Fruit fly (Drosophila melanogaster) whole organism, embryonic: Measurements from ENCODE around the gene Wnt6.

ENCODE experiments used
- ATbp ChIP-seq: fragments of 200-800 bp; sonication (Bioruptor generic); optimal IDR thresholded peaks from 2 replicates; lab custom pipeline; 2017; ENCODE audit warnings: missing biosample characterization, mild to moderate bottlenecking, missing genetic modification characterization, missing genetic modification reagents
- CG10543 ChIP-seq: fragments of 200-800 bp; sonication (Bioruptor generic); optimal IDR thresholded peaks from 3 replicates; lab custom pipeline; 2017; ENCODE audit warnings: missing biosample characterization, mild to moderate bottlenecking, missing genetic modification characterization, moderate library complexity
- CG11085 ChIP-seq: fragments of 200-800 bp; sonication (Bioruptor generic); IDR thresholded peaks from 2 replicates; pipeline ENCODE4 v1.3.6; 2022; ENCODE audit warnings: missing biosample characterization, missing genetic modification characterization
- CG12104 ChIP-seq: fragments of 200-800 bp; sonication (Bioruptor generic); optimal IDR thresholded peaks from 3 replicates; lab custom pipeline; 2016; ENCODE audit warnings: missing biosample characterization, missing genetic modification characterization
- CG12744 ChIP-seq: fragments of 200-800 bp; sonication (Bioruptor generic); optimal IDR thresholded peaks from 2 replicates; lab custom pipeline; 2016; ENCODE audit warnings: missing biosample characterization, missing genetic modification characterization
- CG13624 ChIP-seq: fragments of 200-800 bp; sonication (Bioruptor generic); optimal IDR thresholded peaks from 2 replicates; lab custom pipeline; 2016; ENCODE audit warnings: missing biosample characterization, missing genetic modification characterization
- CG15601 ChIP-seq: fragments of 200-800 bp; sonication (Bioruptor generic); optimal IDR thresholded peaks from 3 replicates; lab custom pipeline; 2019; ENCODE audit warnings: missing biosample characterization, mild to moderate bottlenecking, missing genetic modification characterization, moderate library complexity
- CG16779 ChIP-seq: fragments of 200-800 bp; sonication (Bioruptor generic); IDR thresholded peaks from 2 replicates; pipeline ENCODE4 v1.3.6; 2022; ENCODE audit warnings: missing biosample characterization, missing genetic modification characterization
- CG17328 ChIP-seq: fragments of 200-800 bp; sonication (Bioruptor generic); IDR thresholded peaks from 2 replicates; pipeline ENCODE4 v1.3.6; 2022; ENCODE audit warnings: missing biosample characterization, missing genetic modification characterization
- CG17612 ChIP-seq: fragments of 200-800 bp; sonication (Bioruptor generic); IDR thresholded peaks from 2 replicates; pipeline ENCODE4 v1.3.6; 2022; ENCODE audit warnings: missing biosample characterization, missing genetic modification characterization
- CG18476 ChIP-seq: fragments of 200-800 bp; sonication (Bioruptor generic); optimal IDR thresholded peaks from 2 replicates; lab custom pipeline; 2016; ENCODE audit warnings: missing biosample characterization, mild to moderate bottlenecking, missing genetic modification characterization
- CG2120 ChIP-seq: fragments of 200-800 bp; sonication (Bioruptor generic); optimal IDR thresholded peaks from 3 replicates; lab custom pipeline; 2016; ENCODE audit warnings: missing biosample characterization, missing genetic modification characterization
- CG30431 ChIP-seq: fragments of 200-800 bp; sonication (Bioruptor generic); optimal IDR thresholded peaks from 2 replicates; lab custom pipeline; 2017; ENCODE audit warnings: missing biosample characterization, missing genetic modification characterization
- CG31365 ChIP-seq: fragments of 200-800 bp; sonication (Bioruptor generic); optimal IDR thresholded peaks from 2 replicates; lab custom pipeline; 2018; ENCODE audit warnings: missing biosample characterization, mild to moderate bottlenecking, missing genetic modification characterization
- CG32532 ChIP-seq: fragments of 200-800 bp; sonication (Bioruptor generic); IDR thresholded peaks from 2 replicates; pipeline ENCODE4 v1.3.6; 2022; ENCODE audit warnings: missing biosample characterization, missing genetic modification characterization
- CG42726 ChIP-seq: fragments of 200-800 bp; sonication (Bioruptor generic); IDR thresholded peaks from 2 replicates; pipeline ENCODE4 v1.3.6; 2022; ENCODE audit warnings: missing biosample characterization, missing genetic modification characterization; ENCODE audit not compliant: partially characterized antibody
- CG6791 ChIP-seq: fragments of 200-800 bp; sonication (Bioruptor generic); IDR thresholded peaks from 3 replicates; pipeline ENCODE4 v1.3.6; 2022; ENCODE audit warnings: missing biosample characterization, missing genetic modification characterization; ENCODE audit not compliant: partially characterized antibody
- CG6813 ChIP-seq: fragments of 200-800 bp; sonication (Bioruptor generic); optimal IDR thresholded peaks from 2 replicates; lab custom pipeline; 2017; ENCODE audit warnings: missing biosample characterization, missing genetic modification characterization, mild to moderate bottlenecking, moderate library complexity, missing genetic modification reagents
- CG7556 ChIP-seq: fragments of 200-800 bp; sonication (Bioruptor generic); optimal IDR thresholded peaks from 2 replicates; lab custom pipeline; 2017; ENCODE audit warnings: missing biosample characterization, mild to moderate bottlenecking, missing genetic modification characterization
- CG8290 ChIP-seq, 3 experiments: fragments of 200-800 bp; sonication (Bioruptor generic); optimal IDR thresholded peaks; 2 replicates each; lab custom pipeline; 2016 to 2019; ENCODE audit warnings: missing biosample characterization in 3 of 3, missing genetic modification characterization in 3 of 3, mild to moderate bottlenecking in 2 of 3, moderate library complexity in 1 of 3
- CG8388 ChIP-seq: fragments of 200-800 bp; sonication (Bioruptor generic); optimal IDR thresholded peaks from 2 replicates; lab custom pipeline; 2019; ENCODE audit warnings: missing biosample characterization, mild to moderate bottlenecking, missing genetic modification characterization, moderate library complexity
- CkIIα-i1 ChIP-seq: fragments of 200-800 bp; sonication (Bioruptor generic); IDR thresholded peaks from 2 replicates; pipeline ENCODE4 v1.3.6; 2022; ENCODE audit warnings: missing biosample characterization, missing genetic modification characterization
- D19B ChIP-seq: fragments of 200-800 bp; sonication (Bioruptor generic); optimal IDR thresholded peaks from 2 replicates; lab custom pipeline; 2017; ENCODE audit warnings: missing biosample characterization, mild to moderate bottlenecking, missing genetic modification characterization
- Dfd ChIP-seq, 2 experiments: fragments of >200 bp; optimal IDR thresholded peaks; 2 replicates each; lab custom pipeline; 2017; ENCODE audit warnings: missing biosample characterization in 2 of 2, missing genetic modification characterization in 2 of 2
- Doc2 ChIP-seq: fragments of 200-800 bp; sonication (Bioruptor generic); IDR thresholded peaks from 2 replicates; pipeline ENCODE4 v1.3.6; 2022; ENCODE audit warnings: missing biosample characterization, missing genetic modification characterization
- E2f2 ChIP-seq: fragments of 200-800 bp; sonication (Bioruptor generic); IDR thresholded peaks from 2 replicates; pipeline ENCODE4 v1.3.6; 2022; ENCODE audit warnings: missing biosample characterization, missing genetic modification characterization
- Gsc ChIP-seq: fragments of 200-800 bp; sonication (Bioruptor generic); IDR thresholded peaks from 2 replicates; pipeline ENCODE4 v1.3.6; 2022; ENCODE audit warnings: missing biosample characterization, missing genetic modification characterization
- H2.0 ChIP-seq: fragments of 200-800 bp; sonication (Bioruptor generic); IDR thresholded peaks from 2 replicates; pipeline ENCODE4 v1.3.6; 2022; ENCODE audit warnings: missing biosample characterization, missing genetic modification characterization
- Hmr ChIP-seq: fragments of 200-800 bp; sonication (Bioruptor generic); optimal IDR thresholded peaks from 3 replicates; lab custom pipeline; 2017; ENCODE audit warnings: mild to moderate bottlenecking, missing biosample characterization, missing genetic modification reagents, missing genetic modification characterization
- MTF-1 ChIP-seq: fragments of 200-800 bp; sonication (Bioruptor generic); optimal IDR thresholded peaks from 2 replicates; lab custom pipeline; 2018; ENCODE audit warnings: missing biosample characterization, mild to moderate bottlenecking, missing genetic modification characterization, borderline replicate concordance
- Ravus ChIP-seq: fragments of 200-800 bp; sonication (Bioruptor generic); IDR thresholded peaks from 2 replicates; pipeline ENCODE4 v1.3.6; 2022; ENCODE audit warnings: missing biosample characterization, missing genetic modification characterization
- ash1 ChIP-seq: fragments of 200-800 bp; sonication (Bioruptor generic); optimal IDR thresholded peaks from 2 replicates; lab custom pipeline; 2018; ENCODE audit warnings: missing biosample characterization, mild to moderate bottlenecking, missing genetic modification characterization
- cad ChIP-seq: fragments of >200 bp; optimal IDR thresholded peaks from 2 replicates; lab custom pipeline; 2017; ENCODE audit warnings: missing biosample characterization, missing genetic modification characterization
- caup ChIP-seq: fragments of 200-800 bp; sonication (Bioruptor generic); optimal IDR thresholded peaks from 3 replicates; lab custom pipeline; 2017; ENCODE audit warnings: missing biosample characterization, mild to moderate bottlenecking, missing genetic modification characterization, moderate library complexity; ENCODE audit not compliant: severe bottlenecking
- chinmo ChIP-seq: fragments of 200-800 bp; sonication (Bioruptor generic); IDR thresholded peaks from 4 replicates; pipeline ENCODE4 v1.3.6; 2022; ENCODE audit warnings: missing biosample characterization, missing genetic modification characterization; ENCODE audit not compliant: partially characterized antibody
- crp ChIP-seq, 2 experiments: fragments of 200-800 bp; sonication (Bioruptor generic); optimal IDR thresholded peaks; 2 replicates in 1 of 2; 3 replicates in 1 of 2; lab custom pipeline; 2017; ENCODE audit warnings: missing biosample characterization in 2 of 2, missing genetic modification characterization in 2 of 2, mild to moderate bottlenecking in 1 of 2, moderate library complexity in 1 of 2
- eyg ChIP-seq: fragments of 200-800 bp; sonication (Bioruptor generic); optimal IDR thresholded peaks from 3 replicates; lab custom pipeline; 2016; ENCODE audit warnings: missing biosample characterization, missing genetic modification characterization
- her ChIP-seq: fragments of 200-800 bp; sonication (Bioruptor generic); optimal IDR thresholded peaks from 2 replicates; lab custom pipeline; 2016; ENCODE audit warnings: missing biosample characterization, missing genetic modification characterization
- jigr1 ChIP-seq: fragments of 200-800 bp; sonication (Bioruptor generic); IDR thresholded peaks from 3 replicates; pipeline ENCODE4 v1.3.6; 2022; ENCODE audit warnings: missing biosample characterization, missing genetic modification characterization
- jing ChIP-seq: fragments of 200-800 bp; sonication (Bioruptor generic); optimal IDR thresholded peaks from 2 replicates; lab custom pipeline; 2018; ENCODE audit warnings: missing biosample characterization, mild to moderate bottlenecking, missing genetic modification characterization
- ken ChIP-seq: fragments of 200-800 bp; sonication (Bioruptor generic); IDR thresholded peaks from 3 replicates; pipeline ENCODE4 v1.3.6; 2022; ENCODE audit warnings: missing biosample characterization, missing genetic modification characterization
- klu ChIP-seq: fragments of 200-800 bp; sonication (Bioruptor generic); IDR thresholded peaks from 2 replicates; pipeline ENCODE4 v1.3.6; 2022; ENCODE audit warnings: missing biosample characterization, missing genetic modification characterization
- lov ChIP-seq, 2 experiments: fragments of 200-800 bp in 1 of 2; fragments of >200 bp in 1 of 2; sonication (Bioruptor generic) in 1 of 2; IDR thresholded peaks in 1 of 2; optimal IDR thresholded peaks in 1 of 2; 2 replicates in 1 of 2; 3 replicates in 1 of 2; pipeline versions ENCODE4 v1.3.6 to Lab custom; 2017 to 2022; ENCODE audit warnings: missing biosample characterization in 1 of 2, missing genetic modification characterization in 1 of 2
- odd ChIP-seq: fragments of 200-800 bp; sonication (Bioruptor generic); optimal IDR thresholded peaks from 2 replicates; lab custom pipeline; 2017; ENCODE audit warnings: missing biosample characterization, mild to moderate bottlenecking, missing genetic modification characterization
- sob ChIP-seq: fragments of 200-800 bp; sonication (Bioruptor generic); IDR thresholded peaks from 2 replicates; pipeline ENCODE4 v1.3.6; 2022; ENCODE audit warnings: missing biosample characterization, missing genetic modification characterization
- tio ChIP-seq: fragments of 200-800 bp; sonication (Bioruptor generic); optimal IDR thresholded peaks from 2 replicates; lab custom pipeline; 2017; ENCODE audit warnings: missing biosample characterization, missing genetic modification characterization, inconsistent platforms
- ttk ChIP-seq: fragments of 200-800 bp; sonication (Bioruptor generic); IDR thresholded peaks from 2 replicates; pipeline ENCODE4 v2.1.2; 2022; ENCODE audit warnings: missing biosample characterization, missing genetic modification characterization

Gene Wnt6

DNA sequence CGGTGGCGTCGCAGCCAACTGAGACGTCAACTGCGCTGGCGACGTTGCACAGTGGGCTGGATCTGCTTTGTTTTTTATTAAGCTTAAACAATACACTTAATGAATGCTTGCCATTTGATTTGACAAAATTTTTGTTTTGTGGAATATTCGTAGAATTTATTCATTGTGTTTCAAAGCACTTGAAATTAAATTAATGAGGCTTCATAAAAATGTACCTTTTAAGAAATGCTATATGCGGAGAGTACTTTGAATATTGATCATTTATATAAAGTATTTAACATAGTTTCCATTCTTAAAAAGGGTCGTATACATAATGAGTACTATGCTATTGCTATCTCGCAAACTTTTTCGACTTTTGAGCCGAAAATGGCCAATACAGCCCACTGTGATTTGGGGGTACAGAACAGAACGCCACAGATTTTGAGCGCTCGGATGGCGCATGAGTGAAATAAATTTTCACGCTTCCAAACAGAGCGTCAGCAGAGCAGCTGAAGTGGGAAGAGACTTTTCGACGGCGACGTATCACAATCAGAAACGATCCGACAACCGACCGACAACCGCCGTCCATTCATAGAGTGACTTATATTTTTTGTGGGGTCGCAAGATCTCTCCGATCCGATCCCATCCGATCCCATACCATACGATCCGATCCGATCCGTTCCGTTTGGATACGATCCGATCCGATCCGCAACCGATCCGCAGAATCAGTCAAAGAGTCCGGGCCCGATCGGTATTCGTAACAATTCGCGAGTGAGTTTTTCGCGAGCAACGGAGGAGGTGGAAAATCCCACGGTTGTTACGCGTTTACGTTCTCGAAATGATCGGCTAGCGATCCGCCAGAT lies at the start of gene Wnt6 (continued):
- TF ChIP-seq ash1 (GFP tag; lab: Kevin White, UChicago): no peak
- TF ChIP-seq chinmo: no peak
- TF ChIP-seq ttk: 0 out of 2 replicates have a peak, but pooled peaks have one; percentile 40
- TF ChIP-seq CG8290 (GFP tag; optimal IDR thresholded peaks at IDR 0.05; lab: Kevin White, UChicago): no peak
- TF ChIP-seq CG8290 (tag; optimal IDR thresholded peaks at IDR 0.05; lab: Kevin White, UChicago): peak in 1 of 2 experiments; percentile 21
- peak; percentile 24 for TF ChIP-seq CG18476 (GFP tag; lab: Kevin White, UChicago)
- no peak for TF ChIP-seq her (GFP tag; lab: Kevin White, UChicago)
- TF ChIP-seq eyg (GFP tag; lab: Kevin White, UChicago): no peak
- TF ChIP-seq CG11085 (GFP tag; lab: Robert Waterston, UW): no peak
- TF ChIP-seq Ravus (GFP tag; lab: Robert Waterston, UW): no peak; the same call in none of the 2 replicates
- peak; percentile 41 for TF ChIP-seq CG12104 (GFP tag; lab: Kevin White, UChicago)
- peak in 1 of 2 experiments; percentile 14 for TF ChIP-seq crp (GFP tag; optimal IDR thresholded peaks at IDR 0.05; lab: Kevin White, UChicago)
- TF ChIP-seq ken (GFP tag; lab: Robert Waterston, UW): peak; percentile 39; the same call in 2 of the 3 replicates
- TF ChIP-seq caup (GFP tag; lab: Kevin White, UChicago): no peak
- peak; percentile 59; the same call in 1 of the 2 replicates for TF ChIP-seq sob (GFP tag; lab: Robert Waterston, UW)
- TF ChIP-seq CG10543 (GFP tag; lab: Kevin White, UChicago): peak; percentile 56
- no peak for TF ChIP-seq CG42726 (GFP tag; lab: Robert Waterston, UW)
- TF ChIP-seq MTF-1 (GFP tag; lab: Kevin White, UChicago): no peak
- no peak for TF ChIP-seq CkIIα-i1 (GFP tag; lab: Robert Waterston, UW)
- no peak for TF ChIP-seq CG6813 (GFP tag; lab: Kevin White, UChicago)
- peak; percentile 80 for TF ChIP-seq CG2120 (GFP tag; lab: Kevin White, UChicago)
- no peak; the same call in 2 of the 3 replicates for TF ChIP-seq jigr1 (GFP tag; lab: Robert Waterston, UW)
- TF ChIP-seq CG17328: no peak
- TF ChIP-seq CG13624 (GFP tag; lab: Kevin White, UChicago): peak; percentile 11
- peak; percentile 33 for TF ChIP-seq CG30431
- TF ChIP-seq H2.0 (GFP tag; lab: Robert Waterston, UW): peak; percentile 28; the same call in 1 of the 2 replicates
- 0 out of 2 replicates have a peak, but pooled peaks have one; percentile 47 for TF ChIP-seq E2f2
- no peak for TF ChIP-seq cad
- no peak for TF ChIP-seq CG16779 (GFP tag; lab: Robert Waterston, UW)
- TF ChIP-seq lov (optimal IDR thresholded peaks at IDR 0.05; lab: Kevin White, UChicago): no peak
- TF ChIP-seq lov (GFP tag; IDR thresholded peaks at IDR 0.05; lab: Robert Waterston, UW): no peak
- TF ChIP-seq CG17612 (GFP tag; lab: Robert Waterston, UW): no peak
- TF ChIP-seq CG6791 (GFP tag; lab: Robert Waterston, UW): 0 out of 3 replicates have a peak, but pooled peaks have one; percentile 31
- TF ChIP-seq klu (GFP tag; lab: Robert Waterston, UW): 0 out of 2 replicates have a peak, but pooled peaks have one; percentile 14
- peak; percentile 36 for TF ChIP-seq ATbp (GFP tag; lab: Kevin White, UChicago)
- TF ChIP-seq Hmr (GFP tag; lab: Kevin White, UChicago): peak; percentile 75
- TF ChIP-seq odd: peak; percentile 64
- peak; percentile 93 for TF ChIP-seq CG7556 (GFP tag; lab: Kevin White, UChicago)
- TF ChIP-seq CG12744 (GFP tag; lab: Kevin White, UChicago): peak; percentile 31
- no peak for TF ChIP-seq Doc2 (GFP tag; lab: Robert Waterston, UW)
- peak; percentile 45 for TF ChIP-seq CG32532 (GFP tag; lab: Robert Waterston, UW)
- TF ChIP-seq CG31365: no peak
- no peak for TF ChIP-seq CG15601 (tag; lab: Kevin White, UChicago)
- TF ChIP-seq tio (GFP tag; lab: Kevin White, UChicago): peak; percentile 73
- 0 out of 2 replicates have a peak, but pooled peaks have one; percentile 4 for TF ChIP-seq Gsc
- TF ChIP-seq D19B (GFP tag; lab: Kevin White, UChicago): no peak
- TF ChIP-seq jing (GFP tag; lab: Kevin White, UChicago): no peak
- TF ChIP-seq Dfd (GFP tag; optimal IDR thresholded peaks at IDR 0.05; lab: Kevin White, UChicago): no peak
- no peak for TF ChIP-seq CG8388 (GFP tag; lab: Kevin White, UChicago)
